Fruit fly (Drosophila melanogaster) whole organism, embryonic: ENCODE results near the gene CG17450.

Source experiments
- BEAF-32 ChIP-seq: fragments of 200-800 bp; sonication (Bioruptor generic); optimal IDR thresholded peaks from 3 replicates; lab custom pipeline; 2017; ENCODE audit warnings: missing biosample characterization, missing genetic modification characterization, mild to moderate bottlenecking, moderate library complexity, missing genetic modification reagents
- CG10959 ChIP-seq: fragments of 200-800 bp; sonication (Bioruptor generic); IDR thresholded peaks from 2 replicates; pipeline ENCODE4 v1.3.6; 2022; ENCODE audit warnings: missing biosample characterization, missing genetic modification characterization
- CG14710 ChIP-seq: fragments of 200-800 bp; sonication (Bioruptor generic); optimal IDR thresholded peaks from 3 replicates; lab custom pipeline; 2019; ENCODE audit warnings: missing biosample characterization, mild to moderate bottlenecking, missing genetic modification characterization, moderate library complexity
- CG15011 ChIP-seq: fragments of 200-800 bp; sonication (Bioruptor generic); optimal IDR thresholded peaks from 3 replicates; lab custom pipeline; 2018; ENCODE audit warnings: missing biosample characterization, mild to moderate bottlenecking, missing genetic modification characterization
- CG15514 ChIP-seq: fragments of 200-800 bp; sonication (Bioruptor generic); optimal IDR thresholded peaks from 3 replicates; lab custom pipeline; 2017; ENCODE audit warnings: missing biosample characterization, missing genetic modification characterization, mild to moderate bottlenecking, moderate library complexity, missing genetic modification reagents
- CG1603 ChIP-seq: fragments of 200-800 bp; sonication (Bioruptor generic); optimal IDR thresholded peaks from 2 replicates; lab custom pipeline; 2019; ENCODE audit warnings: missing biosample characterization, mild to moderate bottlenecking, missing genetic modification characterization, moderate library complexity
- CG17186 ChIP-seq: fragments of 200-800 bp; sonication (Bioruptor generic); optimal IDR thresholded peaks from 3 replicates; lab custom pipeline; 2017; ENCODE audit warnings: missing biosample characterization, missing genetic modification reagents, missing genetic modification characterization
- CG17829 ChIP-seq: fragments of 200-800 bp; optimal IDR thresholded peaks from 2 replicates; lab custom pipeline; 2019; ENCODE audit warnings: missing biosample characterization, mild to moderate bottlenecking, missing genetic modification characterization, moderate library complexity
- CG2120 ChIP-seq: fragments of 200-800 bp; sonication (Bioruptor generic); optimal IDR thresholded peaks from 3 replicates; lab custom pipeline; 2016; ENCODE audit warnings: missing biosample characterization, missing genetic modification characterization
- CG30020 ChIP-seq: fragments of 200-800 bp; optimal IDR thresholded peaks from 2 replicates; lab custom pipeline; 2019; ENCODE audit warnings: missing biosample characterization, mild to moderate bottlenecking, missing genetic modification characterization, moderate library complexity
- CG30403 ChIP-seq: fragments of 200-800 bp; sonication (Bioruptor generic); optimal IDR thresholded peaks from 3 replicates; lab custom pipeline; 2016; ENCODE audit warnings: missing biosample characterization, missing genetic modification characterization
- CG30431 ChIP-seq: fragments of 200-800 bp; sonication (Bioruptor generic); optimal IDR thresholded peaks from 2 replicates; lab custom pipeline; 2017; ENCODE audit warnings: missing biosample characterization, missing genetic modification characterization
- CG4282 ChIP-seq: fragments of 200-800 bp; sonication (Bioruptor generic); optimal IDR thresholded peaks from 2 replicates; lab custom pipeline; 2016; ENCODE audit warnings: missing biosample characterization, missing genetic modification characterization
- CG4617 ChIP-seq: fragments of 200-800 bp; sonication (Bioruptor generic); optimal IDR thresholded peaks from 3 replicates; lab custom pipeline; 2016; ENCODE audit warnings: missing biosample characterization, missing genetic modification characterization, borderline replicate concordance
- CG6654 ChIP-seq: fragments of 200-800 bp; sonication (Bioruptor generic); optimal IDR thresholded peaks from 2 replicates; lab custom pipeline; 2017; ENCODE audit warnings: missing biosample characterization, mild to moderate bottlenecking, missing genetic modification characterization
- CG7372 ChIP-seq: fragments of 200-800 bp; sonication (Bioruptor generic); IDR thresholded peaks from 2 replicates; pipeline ENCODE4 v1.3.6; 2022; ENCODE audit warnings: missing biosample characterization, missing genetic modification characterization
- CG8924 ChIP-seq: fragments of 200-800 bp; optimal IDR thresholded peaks from 3 replicates; lab custom pipeline; 2019; ENCODE audit warnings: missing biosample characterization, mild to moderate bottlenecking, missing genetic modification characterization, moderate library complexity
- CG9797 ChIP-seq: fragments of 200-800 bp; sonication (Bioruptor generic); optimal IDR thresholded peaks from 3 replicates; lab custom pipeline; 2018; ENCODE audit warnings: missing biosample characterization, mild to moderate bottlenecking, missing genetic modification characterization
- CG9817 ChIP-seq: fragments of 200-800 bp; sonication (Bioruptor generic); optimal IDR thresholded peaks from 2 replicates; lab custom pipeline; 2018; ENCODE audit warnings: missing biosample characterization, mild to moderate bottlenecking, missing genetic modification characterization, moderate library complexity
- Dip3 ChIP-seq: fragments of 200-800 bp; sonication (Bioruptor generic); optimal IDR thresholded peaks from 3 replicates; lab custom pipeline; 2016; ENCODE audit warnings: missing biosample characterization, missing genetic modification characterization
- Dref ChIP-seq: fragments of 200-800 bp; sonication (Bioruptor generic); IDR thresholded peaks from 2 replicates; pipeline ENCODE4 v1.3.6; 2022; ENCODE audit warnings: missing biosample characterization, missing genetic modification characterization
- E2f2 ChIP-seq: fragments of 200-800 bp; sonication (Bioruptor generic); IDR thresholded peaks from 2 replicates; pipeline ENCODE4 v1.3.6; 2022; ENCODE audit warnings: missing biosample characterization, missing genetic modification characterization
- Gsc ChIP-seq: fragments of 200-800 bp; sonication (Bioruptor generic); IDR thresholded peaks from 2 replicates; pipeline ENCODE4 v1.3.6; 2022; ENCODE audit warnings: missing biosample characterization, missing genetic modification characterization
- HmgZ ChIP-seq: fragments of 200-800 bp; sonication (Bioruptor generic); optimal IDR thresholded peaks from 2 replicates; lab custom pipeline; 2018; ENCODE audit warnings: missing biosample characterization, mild to moderate bottlenecking, missing genetic modification characterization
- Hr3 ChIP-seq: fragments of 200-800 bp; sonication (Bioruptor generic); optimal IDR thresholded peaks from 3 replicates; lab custom pipeline; 2016; ENCODE audit warnings: missing biosample characterization, missing genetic modification characterization
- MESR4 ChIP-seq: fragments of 200-800 bp; sonication (Bioruptor generic); optimal IDR thresholded peaks from 2 replicates; lab custom pipeline; 2018; ENCODE audit warnings: missing biosample characterization, mild to moderate bottlenecking, missing genetic modification characterization, moderate library complexity
- Med ChIP-seq: fragments of 200-800 bp; sonication (Bioruptor generic); peaks from one replicate; lab custom pipeline; 2016; ENCODE audit warnings: missing biosample characterization, missing genetic modification characterization, mild to moderate bottlenecking, inconsistent platforms, moderate library complexity
- Myb ChIP-seq: fragments of 200-800 bp; sonication (Bioruptor generic); optimal IDR thresholded peaks from 2 replicates; lab custom pipeline; 2016; ENCODE audit warnings: missing biosample characterization, missing genetic modification characterization
- NC2α ChIP-seq: fragments of 200-800 bp; sonication (Bioruptor generic); optimal IDR thresholded peaks from 2 replicates; lab custom pipeline; 2016; ENCODE audit warnings: missing biosample characterization, missing genetic modification characterization
- PHDP ChIP-seq: fragments of 200-800 bp; sonication (Bioruptor generic); optimal IDR thresholded peaks from 3 replicates; lab custom pipeline; 2018; ENCODE audit warnings: missing biosample characterization, mild to moderate bottlenecking, missing genetic modification characterization, moderate library complexity
- Sox102F ChIP-seq: fragments of 200-800 bp; sonication (Bioruptor generic); optimal IDR thresholded peaks from 2 replicates; lab custom pipeline; 2018; ENCODE audit warnings: missing biosample characterization, mild to moderate bottlenecking, missing genetic modification characterization, moderate library complexity
- Trl ChIP-seq, 3 experiments: fragments of >200 bp in 2 of 3; fragments of 200-800 bp in 1 of 3; sonication (Bioruptor generic) in 1 of 3; optimal IDR thresholded peaks; 2 replicates in 1 of 3; 3 replicates in 2 of 3; lab custom pipeline; 2016 to 2017; ENCODE audit warnings: missing biosample characterization in 1 of 3, missing genetic modification characterization in 1 of 3
- caup ChIP-seq: fragments of 200-800 bp; sonication (Bioruptor generic); optimal IDR thresholded peaks from 3 replicates; lab custom pipeline; 2017; ENCODE audit warnings: missing biosample characterization, mild to moderate bottlenecking, missing genetic modification characterization, moderate library complexity; ENCODE audit not compliant: severe bottlenecking
- crp ChIP-seq, 2 experiments: fragments of 200-800 bp; sonication (Bioruptor generic); optimal IDR thresholded peaks; 2 replicates in 1 of 2; 3 replicates in 1 of 2; lab custom pipeline; 2017; ENCODE audit warnings: missing biosample characterization in 2 of 2, missing genetic modification characterization in 2 of 2, mild to moderate bottlenecking in 1 of 2, moderate library complexity in 1 of 2
- gfzf ChIP-seq: fragments of 200-800 bp; sonication (Bioruptor generic); optimal IDR thresholded peaks from 2 replicates; lab custom pipeline; 2016; ENCODE audit warnings: missing biosample characterization, mild to moderate bottlenecking, missing genetic modification characterization, moderate library complexity
- grn ChIP-seq: fragments of 200-800 bp; sonication (Bioruptor generic); optimal IDR thresholded peaks from 3 replicates; lab custom pipeline; 2017; ENCODE audit warnings: missing biosample characterization, missing genetic modification characterization
- h ChIP-seq: fragments of >200 bp; optimal IDR thresholded peaks from 2 replicates; lab custom pipeline; 2017
- org-1 ChIP-seq: fragments of 200-800 bp; sonication (Bioruptor generic); optimal IDR thresholded peaks from 2 replicates; lab custom pipeline; 2017; ENCODE audit warnings: missing biosample characterization, missing genetic modification characterization
- pita ChIP-seq: fragments of 200-800 bp; sonication (Bioruptor generic); optimal IDR thresholded peaks from 2 replicates; lab custom pipeline; 2017; ENCODE audit warnings: missing biosample characterization, mild to moderate bottlenecking, missing genetic modification characterization
- pum ChIP-seq: fragments of 200-800 bp; sonication (Bioruptor generic); optimal IDR thresholded peaks from 2 replicates; lab custom pipeline; 2016; ENCODE audit warnings: missing biosample characterization, missing genetic modification characterization
- pzg ChIP-seq: fragments of 200-800 bp; sonication (Bioruptor generic); optimal IDR thresholded peaks from 3 replicates; lab custom pipeline; 2018; ENCODE audit warnings: missing biosample characterization, mild to moderate bottlenecking, missing genetic modification characterization, moderate library complexity
- row ChIP-seq: fragments of 200-800 bp; sonication (Bioruptor generic); IDR thresholded peaks from 3 replicates; pipeline ENCODE4 v1.3.6; 2022; ENCODE audit warnings: missing biosample characterization, missing genetic modification characterization
- sim ChIP-seq: fragments of 200-800 bp; sonication (Bioruptor generic); IDR thresholded peaks from 2 replicates; pipeline ENCODE4 v1.3.6; 2022; ENCODE audit warnings: missing biosample characterization, missing genetic modification characterization
- sna ChIP-seq: fragments of 200-800 bp; sonication (Bioruptor generic); IDR thresholded peaks from 2 replicates; pipeline ENCODE4 v1.3.6; 2022; ENCODE audit warnings: missing biosample characterization, missing genetic modification characterization; ENCODE audit not compliant: partially characterized antibody
- sr ChIP-seq: fragments of 200-800 bp; sonication (Bioruptor generic); IDR thresholded peaks from 3 replicates; pipeline ENCODE4 v1.3.6; 2022; ENCODE audit warnings: missing biosample characterization, missing genetic modification characterization
- trem ChIP-seq: fragments of 200-800 bp; optimal IDR thresholded peaks from 3 replicates; lab custom pipeline; 2019; ENCODE audit warnings: missing biosample characterization, mild to moderate bottlenecking, missing genetic modification characterization, moderate library complexity
- twi ChIP-seq: fragments of 200-800 bp; optimal IDR thresholded peaks from 2 replicates; lab custom pipeline; 2019; ENCODE audit warnings: missing biosample characterization, mild to moderate bottlenecking, missing genetic modification characterization, moderate library complexity
- wor ChIP-seq: fragments of 200-800 bp; sonication (Bioruptor generic); IDR thresholded peaks from 2 replicates; pipeline ENCODE4 v1.3.6; 2022; ENCODE audit warnings: missing biosample characterization, missing genetic modification characterization
- zen ChIP-seq: fragments of 200-800 bp; sonication (Bioruptor generic); optimal IDR thresholded peaks from 3 replicates; lab custom pipeline; 2018; ENCODE audit warnings: missing biosample characterization, mild to moderate bottlenecking, missing genetic modification characterization, moderate library complexity

Gene CG17450

DNA sequence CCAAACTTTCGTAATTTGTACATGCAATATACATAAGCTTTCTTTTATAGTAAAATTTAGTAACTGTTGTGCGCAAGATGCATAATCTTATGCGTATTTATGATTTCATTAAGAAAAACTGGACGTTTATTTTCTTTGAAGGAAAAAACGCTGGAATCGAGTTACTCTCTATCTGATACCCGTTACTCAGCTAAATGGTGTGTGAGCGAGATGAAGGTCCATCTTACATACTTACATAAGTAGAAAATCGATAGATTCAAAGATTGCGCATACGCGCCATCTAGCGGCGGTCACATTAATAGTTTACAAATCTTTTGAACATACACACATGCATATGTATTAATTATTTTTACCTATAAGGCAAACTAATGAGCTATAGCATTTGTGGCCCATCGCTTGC, 3.2 kb downstream of the CG17450 start (continued):
- TF ChIP-seq NC2α = no peak
- no peak for TF ChIP-seq CG10959
- no peak for TF ChIP-seq org-1 (GFP tag; lab: Kevin White, UChicago)
- no peak for TF ChIP-seq sim (GFP tag; lab: Robert Waterston, UW)
- no peak for TF ChIP-seq h
- TF ChIP-seq grn (GFP tag; lab: Kevin White, UChicago) = peak; percentile 14
- TF ChIP-seq Sox102F = no peak
- peak; percentile 23 for TF ChIP-seq zen (tag; lab: Kevin White, UChicago)
- TF ChIP-seq CG4282 (GFP tag; lab: Kevin White, UChicago) = no peak
- no peak for TF ChIP-seq HmgZ (tag; lab: Kevin White, UChicago)
- TF ChIP-seq pita (GFP tag; lab: Kevin White, UChicago) = peak; percentile 60
- TF ChIP-seq sna (GFP tag; lab: Robert Waterston, UW) = 0 out of 2 replicates have a peak, but pooled peaks have one; percentile 44
- no peak for TF ChIP-seq Gsc (GFP tag; lab: Robert Waterston, UW)
- TF ChIP-seq CG30431 (GFP tag; lab: Kevin White, UChicago) = no peak

- TF ChIP-seq PHDP (tag; lab: Kevin White, UChicago) = no peak
- TF ChIP-seq caup (GFP tag; lab: Kevin White, UChicago) = no peak
- peak; percentile 10 for TF ChIP-seq CG30020 (tag; lab: Kevin White, UChicago)
- peak; percentile 30 for TF ChIP-seq Myb (GFP tag; lab: Kevin White, UChicago)
- no peak for TF ChIP-seq pum (GFP tag; lab: Kevin White, UChicago)
- TF ChIP-seq CG4617 (GFP tag; lab: Kevin White, UChicago) = peak; percentile 30
- TF ChIP-seq CG14710 (tag; lab: Kevin White, UChicago) = peak; percentile 34
- TF ChIP-seq CG7372 (GFP tag; lab: Robert Waterston, UW) = no peak
- no peak for TF ChIP-seq Trl (optimal IDR thresholded peaks at IDR 0.05; lab: Kevin White, UChicago)
- no peak for TF ChIP-seq Trl (GFP tag; optimal IDR thresholded peaks at IDR 0.05; lab: Kevin White, UChicago)
- peak in 1 of 2 experiments; percentile 32 for TF ChIP-seq crp (GFP tag; optimal IDR thresholded peaks at IDR 0.05; lab: Kevin White, UChicago)
- TF ChIP-seq E2f2 (GFP tag; lab: Robert Waterston, UW) = peak; percentile 86
- peak; percentile 84 for TF ChIP-seq CG9797 (GFP tag; lab: Kevin White, UChicago)
- no peak for TF ChIP-seq CG2120 (GFP tag; lab: Kevin White, UChicago)
- TF ChIP-seq pzg = peak; percentile 62
- TF ChIP-seq BEAF-32 (GFP tag; lab: Kevin White, UChicago) = peak; percentile 9
- TF ChIP-seq twi (tag; lab: Kevin White, UChicago) = no peak
- TF ChIP-seq wor (GFP tag; lab: Robert Waterston, UW) = no peak
- TF ChIP-seq CG17186 (GFP tag; lab: Kevin White, UChicago) = peak; percentile 23
- peak; percentile 20 for TF ChIP-seq Med (GFP tag; lab: Kevin White, UChicago)
- TF ChIP-seq trem (tag; lab: Kevin White, UChicago) = peak; percentile 4
- TF ChIP-seq sr = no peak
- peak; percentile 12; the same call in 1 of the 3 replicates for TF ChIP-seq row (GFP tag; lab: Robert Waterston, UW)
- no peak for TF ChIP-seq Dip3 (GFP tag; lab: Kevin White, UChicago)
- no peak for TF ChIP-seq CG6654 (GFP tag; lab: Kevin White, UChicago)
- no peak for TF ChIP-seq CG30403 (GFP tag; lab: Kevin White, UChicago)
- TF ChIP-seq Dref (GFP tag; lab: Robert Waterston, UW) = 0 out of 2 replicates have a peak, but pooled peaks have one; percentile 34
- TF ChIP-seq CG17829 = no peak
- TF ChIP-seq CG15514 (GFP tag; lab: Kevin White, UChicago) = peak; percentile 23
- TF ChIP-seq CG8924 (tag; lab: Kevin White, UChicago) = peak; percentile 62
- peak; percentile 70 for TF ChIP-seq MESR4
- TF ChIP-seq Hr3 = no peak
- no peak for TF ChIP-seq CG9817 (tag; lab: Kevin White, UChicago)
- peak; percentile 89 for TF ChIP-seq gfzf (GFP tag; lab: Kevin White, UChicago)
- no peak for TF ChIP-seq CG15011
- peak; percentile 27 for TF ChIP-seq CG1603 (tag; lab: Kevin White, UChicago)
These were observed 3.7 kb downstream of the CG17450 start, which contains the start of gene GCS2alpha for dm6 chrX:21604956-21605502. Gene GCS2alpha, minus strand, starts transcription at chrX:21605264.
